Fruit fly (Drosophila melanogaster) whole organism, pupa: ENCODE measurements around the gene aop.

Experiments
- CG10348 ChIP-seq: fragments of 200-800 bp; sonication (Bioruptor generic); IDR thresholded peaks from 2 replicates; pipeline ENCODE4 v1.3.6; 2022; ENCODE audit warnings: missing biosample characterization, missing genetic modification characterization
- CG12605 ChIP-seq: fragments of 200-800 bp; sonication (Bioruptor generic); IDR thresholded peaks from 2 replicates; pipeline ENCODE4 v1.3.6; 2022; ENCODE audit warnings: missing biosample characterization, missing genetic modification characterization
- CG13204 ChIP-seq: fragments of 200-800 bp; sonication (Bioruptor generic); optimal IDR thresholded peaks from 2 replicates; lab custom pipeline; 2018; ENCODE audit warnings: missing biosample characterization, mild to moderate bottlenecking, missing genetic modification characterization, moderate library complexity
- CG14655 ChIP-seq: fragments of 200-800 bp; sonication (Bioruptor generic); optimal IDR thresholded peaks from 3 replicates; lab custom pipeline; 2017; ENCODE audit warnings: mild to moderate bottlenecking, missing biosample characterization, missing genetic modification reagents, missing genetic modification characterization
- CG15710 ChIP-seq: fragments of 200-800 bp; sonication (Bioruptor generic); optimal IDR thresholded peaks from 2 replicates; lab custom pipeline; 2018; ENCODE audit warnings: missing biosample characterization, mild to moderate bottlenecking, missing genetic modification characterization, moderate library complexity
- CG17806 ChIP-seq: fragments of 200-800 bp; sonication (Bioruptor generic); optimal IDR thresholded peaks from 2 replicates; lab custom pipeline; 2018; ENCODE audit warnings: missing biosample characterization, mild to moderate bottlenecking, missing genetic modification characterization, moderate library complexity
- CG32121 ChIP-seq: fragments of 200-800 bp; sonication (Bioruptor generic); IDR thresholded peaks from 2 replicates; pipeline ENCODE4 v1.3.6; 2022; ENCODE audit warnings: missing biosample characterization, missing genetic modification characterization
- CG34367 ChIP-seq: fragments of 200-800 bp; sonication (Bioruptor generic); optimal IDR thresholded peaks from 2 replicates; lab custom pipeline; 2018; ENCODE audit warnings: missing biosample characterization, mild to moderate bottlenecking, missing genetic modification characterization
- CG4496 ChIP-seq: fragments of 200-800 bp; sonication (Bioruptor generic); IDR thresholded peaks from 3 replicates; pipeline ENCODE4 v1.3.6; 2022; ENCODE audit warnings: missing biosample characterization, missing genetic modification characterization
- CG8159 ChIP-seq: fragments of 200-800 bp; sonication (Bioruptor generic); optimal IDR thresholded peaks from 3 replicates; lab custom pipeline; 2018; ENCODE audit warnings: missing biosample characterization, mild to moderate bottlenecking, missing genetic modification characterization, moderate library complexity
- CG8301 ChIP-seq: fragments of 200-800 bp; sonication (Bioruptor generic); optimal IDR thresholded peaks from 2 replicates; lab custom pipeline; 2018; ENCODE audit warnings: missing biosample characterization, mild to moderate bottlenecking, missing genetic modification characterization
- CG9948 ChIP-seq: fragments of 200-800 bp; sonication (Bioruptor generic); optimal IDR thresholded peaks from 2 replicates; lab custom pipeline; 2018; ENCODE audit warnings: missing biosample characterization, mild to moderate bottlenecking, missing genetic modification characterization, moderate library complexity
- D1 ChIP-seq: fragments of 200-800 bp; sonication (Bioruptor generic); optimal IDR thresholded peaks from 2 replicates; lab custom pipeline; 2018; ENCODE audit warnings: missing biosample characterization, mild to moderate bottlenecking, missing genetic modification characterization, moderate library complexity
- EcR ChIP-seq: fragments of 200-800 bp; sonication (Bioruptor generic); optimal IDR thresholded peaks from 3 replicates; lab custom pipeline; 2019; ENCODE audit warnings: missing biosample characterization, missing genetic modification characterization, mild to moderate bottlenecking, moderate library complexity, missing genetic modification reagents
- Ets98B ChIP-seq: fragments of 200-800 bp; sonication (Bioruptor generic); IDR thresholded peaks from 2 replicates; pipeline ENCODE4 v1.3.6; 2022; ENCODE audit warnings: missing biosample characterization, missing genetic modification characterization
- Pif1A ChIP-seq: fragments of 200-800 bp; sonication (Bioruptor generic); optimal IDR thresholded peaks from 3 replicates; lab custom pipeline; 2016; ENCODE audit warnings: missing biosample characterization, missing genetic modification characterization
- Pif1B ChIP-seq: fragments of 200-800 bp; sonication (Bioruptor generic); optimal IDR thresholded peaks from 3 replicates; lab custom pipeline; 2016; ENCODE audit warnings: missing biosample characterization, missing genetic modification characterization
- Snoo ChIP-seq: fragments of 200-800 bp; sonication (Bioruptor generic); optimal IDR thresholded peaks from 3 replicates; lab custom pipeline; 2017; ENCODE audit warnings: missing biosample characterization, mild to moderate bottlenecking, missing genetic modification characterization, inconsistent platforms
- fd96Ca ChIP-seq: fragments of 200-800 bp; sonication (Bioruptor generic); IDR thresholded peaks from 3 replicates; pipeline ENCODE4 v1.3.6; 2022; ENCODE audit warnings: missing biosample characterization, missing genetic modification characterization
- gl ChIP-seq: fragments of 200-800 bp; sonication (Bioruptor generic); optimal IDR thresholded peaks from 2 replicates; lab custom pipeline; 2018; ENCODE audit warnings: missing biosample characterization, mild to moderate bottlenecking, missing genetic modification characterization
- rn ChIP-seq: fragments of 200-800 bp; sonication (Bioruptor generic); IDR thresholded peaks from 2 replicates; pipeline ENCODE4 v1.3.6; 2022; ENCODE audit warnings: missing biosample characterization, missing genetic modification characterization

aop gene

dm6 chr2L:2144725-2145656 is 33.6 kb downstream of the aop start, which contains the start of gene tho2:
tho2 (minus strand) TSS chr2L:2145187.
- TF ChIP-seq CG4496, result no peak
- no peak for TF ChIP-seq CG15710 (tag; lab: Kevin White, UChicago)
- TF ChIP-seq Ets98B (GFP tag; lab: Robert Waterston, UW), result no peak
- no peak for TF ChIP-seq rn (GFP tag; lab: Robert Waterston, UW)
- no peak for TF ChIP-seq EcR
- no peak for TF ChIP-seq gl
- TF ChIP-seq CG17806, result no peak
- TF ChIP-seq CG14655 (GFP tag; lab: Kevin White, UChicago), result no peak
- no peak for TF ChIP-seq CG13204 (GFP tag; lab: Kevin White, UChicago)
- TF ChIP-seq CG12605, result no peak
- no peak for TF ChIP-seq Snoo (tag; lab: Kevin White, UChicago)
- no peak for TF ChIP-seq CG32121 (GFP tag; lab: Robert Waterston, UW)
- no peak for TF ChIP-seq CG9948 (tag; lab: Kevin White, UChicago)
- TF ChIP-seq CG8159, result no peak
- no peak for TF ChIP-seq D1 (tag; lab: Kevin White, UChicago)
- TF ChIP-seq, all 21 proteins: peak for 0

dm6 chr2L:2133009-2133408 is 45.5 kb downstream of the aop start:
- TF ChIP-seq CG4496 (no peak), CG32121 (GFP tag; lab: Robert Waterston, UW) (no peak), D1 (tag; lab: Kevin White, UChicago) (no peak), gl (no peak), CG17806 (no peak), CG34367 (tag; lab: Kevin White, UChicago) (no peak), fd96Ca (GFP tag; lab: Robert Waterston, UW) (no peak), Snoo (tag; lab: Kevin White, UChicago) (no peak), CG12605 (no peak), Pif1A (GFP tag; lab: Kevin White, UChicago) (no peak), EcR (no peak), CG10348 (no peak), CG8159 (no peak), Pif1B (GFP tag; lab: Kevin White, UChicago) (no peak)

DNA sequence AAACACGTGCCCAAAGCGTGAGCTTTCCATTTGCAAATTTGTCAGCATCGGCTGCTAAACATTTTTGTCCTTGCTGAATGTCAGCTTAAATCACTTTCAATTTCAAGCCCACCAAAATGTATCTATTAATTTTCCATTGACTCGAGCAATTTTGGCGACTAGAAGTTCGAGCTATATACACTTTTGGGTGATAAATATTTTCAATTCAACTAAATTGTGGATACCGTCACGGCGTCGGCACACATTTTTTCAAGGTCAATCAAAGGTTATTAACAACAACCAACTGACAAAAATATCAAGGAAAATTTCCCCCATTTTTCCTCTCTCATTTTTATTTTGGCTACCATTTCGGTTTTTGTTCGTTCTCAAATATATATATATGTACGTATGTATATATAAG is 46.3 kb downstream of the aop start:
- no peak for TF ChIP-seq CG14655 (GFP tag; lab: Kevin White, UChicago)

dm6 chr2L:2131449-2132109 is 47.0 kb downstream of the aop start:
- TF ChIP-seq CG8159, result no peak
- peak; percentile 25; the same call in 1 of the 2 replicates for TF ChIP-seq CG32121 (GFP tag; lab: Robert Waterston, UW)
- TF ChIP-seq CG17806, result no peak
- TF ChIP-seq CG12605, result no peak
- no peak for TF ChIP-seq rn (GFP tag; lab: Robert Waterston, UW)

DNA sequence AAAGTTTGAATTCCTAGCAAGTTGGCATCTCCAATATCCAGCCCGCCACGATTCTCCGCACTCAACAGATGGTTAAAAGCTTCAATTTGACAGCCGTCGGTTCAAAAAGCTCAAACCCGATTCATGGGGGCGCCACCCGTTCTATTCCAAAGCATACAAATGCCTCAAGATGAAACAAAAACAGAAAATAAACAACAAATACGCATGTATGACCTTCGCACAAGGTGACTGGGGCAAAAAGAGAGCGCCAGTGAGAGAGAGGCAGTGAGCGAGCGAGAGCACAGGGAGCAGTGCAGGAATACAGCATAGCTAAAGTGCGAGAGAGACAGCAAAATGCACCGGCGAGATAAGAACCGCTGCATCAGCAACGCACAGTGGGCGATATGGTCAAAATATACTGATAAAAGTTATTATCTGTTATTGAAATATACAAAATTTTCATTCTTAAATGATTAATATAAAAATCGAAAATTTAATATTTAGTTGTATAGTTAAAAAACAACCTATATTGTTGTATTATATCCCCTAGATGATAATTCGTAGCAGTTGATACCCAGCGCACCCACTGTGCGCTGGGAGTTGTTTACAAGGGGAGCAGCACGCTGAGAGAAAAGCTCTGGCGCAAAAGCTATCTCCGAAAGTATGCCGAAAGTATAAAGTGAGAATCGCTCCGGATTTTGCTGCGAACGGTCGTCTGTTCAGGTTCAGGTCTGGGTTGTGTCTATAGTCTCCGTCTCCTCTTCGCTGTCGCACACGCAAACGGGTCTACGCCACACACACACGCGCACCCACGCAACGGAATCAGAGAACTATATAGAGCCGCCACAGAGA is 48.2 kb downstream of the aop start, which contains the start of gene Glyp:
TSS of gene Glyp (plus strand) at position 657 of the 831 bp plus-strand sequence.
- TF ChIP-seq rn (GFP tag; lab: Robert Waterston, UW) (peak; percentile 85), Pif1B (GFP tag; lab: Kevin White, UChicago) (peak; percentile 98), gl (peak; percentile 84), Snoo (tag; lab: Kevin White, UChicago) (peak; percentile 97), CG13204 (GFP tag; lab: Kevin White, UChicago) (peak; percentile 93), CG9948 (tag; lab: Kevin White, UChicago) (peak; percentile 97), EcR (peak; percentile 97), CG32121 (GFP tag; lab: Robert Waterston, UW) (peak; percentile 98), CG10348 (peak; percentile 83), CG14655 (GFP tag; lab: Kevin White, UChicago) (peak; percentile 98), CG15710 (tag; lab: Kevin White, UChicago) (peak; percentile 97), CG17806 (peak; percentile 96), CG34367 (tag; lab: Kevin White, UChicago) (peak; percentile 94), Ets98B (GFP tag; lab: Robert Waterston, UW) (peak; percentile 95), Pif1A (GFP tag; lab: Kevin White, UChicago) (peak; percentile 96), CG4496 (peak; percentile 94), D1 (tag; lab: Kevin White, UChicago) (peak; percentile 77), CG12605 (peak; percentile 83), CG8159 (peak; percentile 98), CG8301 (tag; lab: Kevin White, UChicago) (peak; percentile 97), fd96Ca (GFP tag; lab: Robert Waterston, UW) (peak; percentile 97)
